Fruit fly (Drosophila melanogaster) whole organism, embryonic: ENCODE measurements around the gene Tom40.
A peak's percentile ranks its signal among the peaks of the same experiment; 100 is the strongest.

Experiments used
- Aef1 ChIP-seq: fragments of 200-800 bp; sonication (Bioruptor generic); IDR thresholded peaks from 3 replicates; pipeline ENCODE4 v1.3.6; 2022; ENCODE audit warnings: missing biosample characterization, missing genetic modification characterization
- CG12104 ChIP-seq: fragments of 200-800 bp; sonication (Bioruptor generic); optimal IDR thresholded peaks from 3 replicates; lab custom pipeline; 2016; ENCODE audit warnings: missing biosample characterization, missing genetic modification characterization
- CG14014 ChIP-seq: fragments of 200-800 bp; sonication (Bioruptor generic); IDR thresholded peaks from 2 replicates; pipeline ENCODE4 v1.3.6; 2022; ENCODE audit warnings: missing biosample characterization, missing genetic modification characterization
- CG15514 ChIP-seq: fragments of 200-800 bp; sonication (Bioruptor generic); optimal IDR thresholded peaks from 3 replicates; lab custom pipeline; 2017; ENCODE audit warnings: missing biosample characterization, missing genetic modification characterization, mild to moderate bottlenecking, moderate library complexity, missing genetic modification reagents
- CG15696 ChIP-seq: fragments of 200-800 bp; sonication (Bioruptor generic); optimal IDR thresholded peaks from 2 replicates; lab custom pipeline; 2019; ENCODE audit warnings: missing biosample characterization, mild to moderate bottlenecking, missing genetic modification characterization, moderate library complexity
- CG18011 ChIP-seq: fragments of 200-800 bp; sonication (Bioruptor generic); optimal IDR thresholded peaks from 2 replicates; lab custom pipeline; 2017; ENCODE audit warnings: missing biosample characterization, missing genetic modification characterization, mild to moderate bottlenecking, moderate library complexity, missing genotype
- CG18262 ChIP-seq: fragments of 200-800 bp; optimal IDR thresholded peaks from 3 replicates; lab custom pipeline; 2019; ENCODE audit warnings: missing biosample characterization, mild to moderate bottlenecking, missing genetic modification characterization, moderate library complexity
- CG18599 ChIP-seq: fragments of 200-800 bp; sonication (Bioruptor generic); optimal IDR thresholded peaks from 3 replicates; lab custom pipeline; 2017; ENCODE audit warnings: missing biosample characterization, missing genetic modification characterization, mild to moderate bottlenecking, moderate library complexity, missing genetic modification reagents
- CG3163 ChIP-seq: fragments of 200-800 bp; sonication (Bioruptor generic); optimal IDR thresholded peaks from 3 replicates; lab custom pipeline; 2016; ENCODE audit warnings: missing biosample characterization, missing genetic modification characterization
- CG32532 ChIP-seq: fragments of 200-800 bp; sonication (Bioruptor generic); IDR thresholded peaks from 2 replicates; pipeline ENCODE4 v1.3.6; 2022; ENCODE audit warnings: missing biosample characterization, missing genetic modification characterization
- CG34224 ChIP-seq: fragments of 200-800 bp; sonication (Bioruptor generic); IDR thresholded peaks from 3 replicates; pipeline ENCODE4 v1.3.6; 2022; ENCODE audit warnings: missing biosample characterization, missing genetic modification characterization; ENCODE audit not compliant: partially characterized antibody
- CG3995 ChIP-seq: fragments of 200-800 bp; sonication (Bioruptor generic); optimal IDR thresholded peaks from 3 replicates; lab custom pipeline; 2016; ENCODE audit warnings: missing biosample characterization, missing genetic modification characterization
- CG4617 ChIP-seq: fragments of 200-800 bp; sonication (Bioruptor generic); optimal IDR thresholded peaks from 3 replicates; lab custom pipeline; 2016; ENCODE audit warnings: missing biosample characterization, missing genetic modification characterization, borderline replicate concordance
- CG5180 ChIP-seq: fragments of 200-800 bp; sonication (Bioruptor generic); optimal IDR thresholded peaks from 3 replicates; lab custom pipeline; 2017; ENCODE audit warnings: missing biosample characterization, missing genetic modification characterization, mild to moderate bottlenecking, moderate library complexity, missing genetic modification reagents
- CG6175 ChIP-seq: fragments of 200-800 bp; sonication (Bioruptor generic); IDR thresholded peaks from 3 replicates; pipeline ENCODE4 v1.3.6; 2022; ENCODE audit warnings: missing biosample characterization, missing genetic modification characterization
- CG7928 ChIP-seq: fragments of 200-800 bp; sonication (Bioruptor generic); optimal IDR thresholded peaks from 2 replicates; lab custom pipeline; 2017; ENCODE audit warnings: missing biosample characterization, mild to moderate bottlenecking, missing genetic modification characterization
- CG8281 ChIP-seq: fragments of 200-800 bp; sonication (Bioruptor generic); optimal IDR thresholded peaks from 2 replicates; lab custom pipeline; 2018; ENCODE audit warnings: missing biosample characterization, mild to moderate bottlenecking, missing genetic modification characterization, moderate library complexity
- Dll ChIP-seq: fragments of 200-800 bp; sonication (Bioruptor generic); IDR thresholded peaks from 4 replicates; pipeline ENCODE4 v1.3.6; 2022; ENCODE audit warnings: missing biosample characterization, missing genetic modification characterization; ENCODE audit not compliant: partially characterized antibody
- Gsc ChIP-seq: fragments of 200-800 bp; sonication (Bioruptor generic); IDR thresholded peaks from 2 replicates; pipeline ENCODE4 v1.3.6; 2022; ENCODE audit warnings: missing biosample characterization, missing genetic modification characterization
- Meics ChIP-seq: fragments of 200-800 bp; sonication (Bioruptor generic); optimal IDR thresholded peaks from 2 replicates; lab custom pipeline; 2017; ENCODE audit warnings: missing biosample characterization, mild to moderate bottlenecking, missing genetic modification characterization
- Nf-YA ChIP-seq: fragments of 200-800 bp; sonication (Bioruptor generic); IDR thresholded peaks from 2 replicates; pipeline ENCODE4 v1.3.6; 2022; ENCODE audit warnings: missing biosample characterization, missing genetic modification characterization
- Spps ChIP-seq: fragments of 200-800 bp; sonication (Bioruptor generic); optimal IDR thresholded peaks from 2 replicates; lab custom pipeline; 2018; ENCODE audit warnings: missing biosample characterization, mild to moderate bottlenecking, missing genetic modification characterization
- Ssrp ChIP-seq: fragments of 200-800 bp; sonication (Bioruptor generic); optimal IDR thresholded peaks from 2 replicates; lab custom pipeline; 2018; ENCODE audit warnings: missing biosample characterization, mild to moderate bottlenecking, missing genetic modification characterization, moderate library complexity
- YL-1 ChIP-seq: fragments of 200-800 bp; sonication (Bioruptor generic); optimal IDR thresholded peaks from 3 replicates; lab custom pipeline; 2017; ENCODE audit warnings: missing biosample characterization, mild to moderate bottlenecking, missing genetic modification characterization
- btn ChIP-seq: fragments of 200-800 bp; sonication (Bioruptor generic); optimal IDR thresholded peaks from 2 replicates; lab custom pipeline; 2016; ENCODE audit warnings: missing biosample characterization, missing genetic modification characterization
- chm ChIP-seq: fragments of 200-800 bp; sonication (Bioruptor generic); IDR thresholded peaks from 2 replicates; pipeline ENCODE4 v1.3.6; 2022; ENCODE audit warnings: missing biosample characterization, missing genetic modification characterization
- ci ChIP-seq: fragments of 200-800 bp; sonication (Bioruptor generic); IDR thresholded peaks from 3 replicates; pipeline ENCODE4 v1.3.6; 2022; ENCODE audit warnings: missing biosample characterization, missing genetic modification characterization
- crc ChIP-seq: fragments of 200-800 bp; sonication (Bioruptor generic); optimal IDR thresholded peaks from 2 replicates; lab custom pipeline; 2016; ENCODE audit warnings: missing biosample characterization, missing genetic modification characterization
- fu2 ChIP-seq: fragments of 200-800 bp; sonication (Bioruptor generic); optimal IDR thresholded peaks from 2 replicates; lab custom pipeline; 2016; ENCODE audit warnings: missing biosample characterization, missing genetic modification characterization
- gro ChIP-seq: fragments of 200-800 bp; sonication (Bioruptor generic); optimal IDR thresholded peaks from 2 replicates; lab custom pipeline; 2016; ENCODE audit warnings: missing biosample characterization, missing genetic modification characterization
- gsb-n ChIP-seq: fragments of 200-800 bp; sonication (Bioruptor generic); optimal IDR thresholded peaks from 3 replicates; lab custom pipeline; 2018; ENCODE audit warnings: missing biosample characterization, mild to moderate bottlenecking, missing genetic modification characterization
- hb ChIP-seq: fragments of 200-800 bp; sonication (Bioruptor generic); IDR thresholded peaks from 3 replicates; pipeline ENCODE4 v1.3.6; 2022; ENCODE audit warnings: missing biosample characterization, missing genetic modification characterization; ENCODE audit not compliant: partially characterized antibody
- hbn ChIP-seq: fragments of 200-800 bp; sonication (Bioruptor generic); IDR thresholded peaks from 2 replicates; pipeline ENCODE4 v1.3.6; 2022; ENCODE audit warnings: missing biosample characterization, missing genetic modification characterization; ENCODE audit not compliant: partially characterized antibody
- inv ChIP-seq: fragments of 200-800 bp; sonication (Bioruptor generic); IDR thresholded peaks from 2 replicates; pipeline ENCODE4 v1.3.6; 2022; ENCODE audit warnings: missing biosample characterization, missing genetic modification characterization; ENCODE audit not compliant: partially characterized antibody
- lov ChIP-seq, 2 experiments: fragments of 200-800 bp in 1 of 2; fragments of >200 bp in 1 of 2; sonication (Bioruptor generic) in 1 of 2; IDR thresholded peaks in 1 of 2; optimal IDR thresholded peaks in 1 of 2; 2 replicates in 1 of 2; 3 replicates in 1 of 2; pipeline versions ENCODE4 v1.3.6 to Lab custom; 2017 to 2022; ENCODE audit warnings: missing biosample characterization in 1 of 2, missing genetic modification characterization in 1 of 2
- nom ChIP-seq: fragments of 200-800 bp; sonication (Bioruptor generic); optimal IDR thresholded peaks from 2 replicates; lab custom pipeline; 2017; ENCODE audit warnings: missing biosample characterization, missing genetic modification characterization, mild to moderate bottlenecking, moderate library complexity, missing genetic modification reagents
- oc ChIP-seq: fragments of 200-800 bp; sonication (Bioruptor generic); optimal IDR thresholded peaks from 2 replicates; lab custom pipeline; 2018; ENCODE audit warnings: missing biosample characterization, mild to moderate bottlenecking, missing genetic modification characterization, moderate library complexity
- pfk ChIP-seq: fragments of 200-800 bp; sonication (Bioruptor generic); optimal IDR thresholded peaks from 2 replicates; lab custom pipeline; 2018; ENCODE audit warnings: missing biosample characterization, mild to moderate bottlenecking, missing genetic modification characterization, moderate library complexity
- pnt ChIP-seq: fragments of 200-800 bp; sonication (Bioruptor generic); optimal IDR thresholded peaks from 3 replicates; lab custom pipeline; 2016; ENCODE audit warnings: missing biosample characterization, missing genetic modification characterization
- pum ChIP-seq: fragments of 200-800 bp; sonication (Bioruptor generic); optimal IDR thresholded peaks from 2 replicates; lab custom pipeline; 2016; ENCODE audit warnings: missing biosample characterization, missing genetic modification characterization
- repo ChIP-seq: fragments of 200-800 bp; sonication (Bioruptor generic); optimal IDR thresholded peaks from 2 replicates; lab custom pipeline; 2016; ENCODE audit warnings: missing biosample characterization, missing genetic modification characterization
- ro ChIP-seq: fragments of 200-800 bp; sonication (Bioruptor generic); IDR thresholded peaks from 2 replicates; pipeline ENCODE4 v1.3.6; 2022; ENCODE audit warnings: missing biosample characterization, missing genetic modification characterization
- run ChIP-seq: fragments of 200-800 bp; sonication (Bioruptor generic); optimal IDR thresholded peaks from 3 replicates; lab custom pipeline; 2018; ENCODE audit warnings: missing biosample characterization, mild to moderate bottlenecking, missing genetic modification characterization
- scrt ChIP-seq: fragments of 200-800 bp; sonication (Bioruptor generic); optimal IDR thresholded peaks from 2 replicates; lab custom pipeline; 2018; ENCODE audit warnings: missing biosample characterization, mild to moderate bottlenecking, missing genetic modification characterization, moderate library complexity
- sens-2 ChIP-seq: fragments of 200-800 bp; sonication (Bioruptor generic); IDR thresholded peaks from 2 replicates; pipeline ENCODE4 v1.3.6; 2022; ENCODE audit warnings: missing biosample characterization, missing genetic modification characterization
- sim ChIP-seq: fragments of 200-800 bp; sonication (Bioruptor generic); IDR thresholded peaks from 2 replicates; pipeline ENCODE4 v1.3.6; 2022; ENCODE audit warnings: missing biosample characterization, missing genetic modification characterization
- stc ChIP-seq: fragments of 200-800 bp; sonication (Bioruptor generic); IDR thresholded peaks from 2 replicates; pipeline ENCODE4 v1.3.6; 2022; ENCODE audit warnings: missing biosample characterization, missing genetic modification characterization

Gene Tom40

dm6 chrX:7706398-7707349 lies 30.0 kb upstream of the Tom40 start (continued):
- peak; percentile 78 for TF ChIP-seq CG7928
- peak; percentile 90 for TF ChIP-seq CG3163 (GFP tag; lab: Kevin White, UChicago)
- TF ChIP-seq lov (optimal IDR thresholded peaks at IDR 0.05; lab: Kevin White, UChicago) = no peak
- peak; percentile 97 for TF ChIP-seq lov (GFP tag; IDR thresholded peaks at IDR 0.05; lab: Robert Waterston, UW)
- TF ChIP-seq oc = peak; percentile 98
- TF ChIP-seq btn (GFP tag; lab: Kevin White, UChicago) = no peak
- peak; percentile 95 for TF ChIP-seq sim (GFP tag; lab: Robert Waterston, UW)
- TF ChIP-seq CG18599 = peak; percentile 99
- peak; percentile 97 for TF ChIP-seq CG18262 (tag; lab: Kevin White, UChicago)
- TF ChIP-seq CG32532 (GFP tag; lab: Robert Waterston, UW) = peak; percentile 99
- peak; percentile 96 for TF ChIP-seq CG15696 (tag; lab: Kevin White, UChicago)
- peak; percentile 95 for TF ChIP-seq ro
- peak; percentile 92 for TF ChIP-seq CG15514 (GFP tag; lab: Kevin White, UChicago)
- TF ChIP-seq repo = no peak
- TF ChIP-seq Meics (GFP tag; lab: Kevin White, UChicago) = peak; percentile 98
- peak; percentile 99 for TF ChIP-seq CG14014 (GFP tag; lab: Robert Waterston, UW)
- peak; percentile 97 for TF ChIP-seq scrt (GFP tag; lab: Kevin White, UChicago)
- peak; percentile 30; the same call in 1 of the 3 replicates for TF ChIP-seq CG34224
- TF ChIP-seq Spps (tag; lab: Kevin White, UChicago) = peak; percentile 90
- TF ChIP-seq stc (GFP tag; lab: Robert Waterston, UW) = peak; percentile 98
- peak; percentile 74 for TF ChIP-seq pum (GFP tag; lab: Kevin White, UChicago)
- TF ChIP-seq Ssrp (tag; lab: Kevin White, UChicago) = peak; percentile 93
- TF ChIP-seq pnt = peak; percentile 59
- peak; percentile 94 for TF ChIP-seq run
- TF ChIP-seq CG3995 (GFP tag; lab: Kevin White, UChicago) = peak; percentile 77
- TF ChIP-seq gsb-n (tag; lab: Kevin White, UChicago) = peak; percentile 96
- peak; percentile 98 for TF ChIP-seq nom (GFP tag; lab: Kevin White, UChicago)
- peak; percentile 88 for TF ChIP-seq CG8281 (tag; lab: Kevin White, UChicago)
- TF ChIP-seq CG6175 (GFP tag; lab: Robert Waterston, UW) = peak; percentile 96
- peak; percentile 98 for TF ChIP-seq Aef1 (GFP tag; lab: Robert Waterston, UW)
- TF ChIP-seq pfk (GFP tag; lab: Kevin White, UChicago) = peak; percentile 77
- TF ChIP-seq CG5180 (GFP tag; lab: Kevin White, UChicago) = peak; percentile 90
- peak; percentile 90 for TF ChIP-seq CG12104 (GFP tag; lab: Kevin White, UChicago)
- peak; percentile 95 for TF ChIP-seq sens-2 (GFP tag; lab: Robert Waterston, UW)
- peak; percentile 52 for TF ChIP-seq gro (GFP tag; lab: Kevin White, UChicago)
- TF ChIP-seq chm (GFP tag; lab: Robert Waterston, UW) = peak; percentile 98
- TF ChIP-seq CG4617 (GFP tag; lab: Kevin White, UChicago) = peak; percentile 90
- peak; percentile 94 for TF ChIP-seq Gsc
- TF ChIP-seq inv (GFP tag; lab: Robert Waterston, UW) = no peak
- peak; percentile 90 for TF ChIP-seq YL-1
- no peak for TF ChIP-seq hbn (GFP tag; lab: Robert Waterston, UW)
- no peak for TF ChIP-seq hb
- peak; percentile 72 for TF ChIP-seq fu2 (GFP tag; lab: Kevin White, UChicago)
- TF ChIP-seq CG18011 (GFP tag; lab: Kevin White, UChicago) = peak; percentile 87
- TF ChIP-seq Nf-YA = peak; percentile 97
- TF ChIP-seq crc (GFP tag; lab: Kevin White, UChicago) = peak; percentile 40
- peak; percentile 99 for TF ChIP-seq ci (GFP tag; lab: Robert Waterston, UW)
- 0 out of 4 replicates have a peak, but pooled peaks have one; percentile 17 for TF ChIP-seq Dll
